Fruit fly (Drosophila melanogaster): ENCODE measurements around the gene rux.
A peak's percentile ranks its signal among the peaks of the same experiment; 100 is the strongest.

Gene rux

DNA sequence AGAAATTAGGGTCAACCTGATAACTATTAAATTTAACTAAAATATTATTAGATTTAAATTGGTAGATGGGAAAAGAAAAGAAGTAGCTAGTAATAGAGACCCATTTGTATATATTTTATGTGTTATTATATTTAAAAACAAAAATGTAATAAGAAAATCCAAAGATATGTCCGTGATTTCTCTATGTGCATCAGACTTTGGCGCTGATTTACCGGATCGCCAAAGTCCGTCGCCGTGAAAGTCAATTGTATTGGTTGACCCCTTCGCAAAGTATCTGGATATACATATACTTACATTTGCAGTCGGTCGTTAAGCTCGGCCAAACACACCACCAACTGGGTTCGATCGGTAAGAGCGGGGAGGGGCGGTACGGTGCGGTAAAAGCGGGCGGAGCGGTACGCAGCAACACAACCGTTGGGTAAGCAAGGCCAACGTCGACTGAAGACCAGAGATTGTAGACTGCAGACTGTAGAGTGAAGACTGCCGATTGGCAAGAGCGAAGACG, 39.5 kb upstream of the rux start (continued):
- TF ChIP-seq D19B (GFP tag; optimal IDR thresholded peaks at IDR 0.05), result no peak
- no peak for TF ChIP-seq D (optimal IDR thresholded peaks at IDR 0.05)
- TF ChIP-seq D (GFP tag; optimal IDR thresholded peaks at IDR 0.05), result peak; percentile 8
- TF ChIP-seq CG6689 (GFP tag; IDR thresholded peaks at IDR 0.05), result 0 out of 2 replicates have a peak, but pooled peaks have one; percentile 11
- TF ChIP-seq CG1792 (GFP tag; optimal IDR thresholded peaks at IDR 0.05), result no peak
- peak; percentile 36 for TF ChIP-seq grau (tag; optimal IDR thresholded peaks at IDR 0.05)
- TF ChIP-seq salm (tag; optimal IDR thresholded peaks at IDR 0.05), result peak; percentile 20
- peak; percentile 36 for TF ChIP-seq CG8924 (tag; optimal IDR thresholded peaks at IDR 0.05)
- no peak for TF ChIP-seq Gsc (GFP tag; IDR thresholded peaks at IDR 0.05)
- peak; percentile 25 for TF ChIP-seq ftz-f1 (GFP tag; optimal IDR thresholded peaks at IDR 0.05)
- TF ChIP-seq CG12104 (GFP tag; optimal IDR thresholded peaks at IDR 0.05), result peak; percentile 5
- TF ChIP-seq CG31441 (GFP tag; IDR thresholded peaks at IDR 0.05), result peak; percentile 68

dm6 chrX:6075586-6075985, 38.0 kb upstream of the rux start:
- no peak for TF ChIP-seq CkIIα-i1 (GFP tag; IDR thresholded peaks at IDR 0.05)
- peak in 1 of 2 experiments; percentile 52 for TF ChIP-seq Pdp1 (GFP tag; optimal IDR thresholded peaks at IDR 0.05)

- TF ChIP-seq Bteb2 (GFP tag; optimal IDR thresholded peaks at IDR 0.05) (no peak), lab (GFP tag; optimal IDR thresholded peaks at IDR 0.05) (peak; percentile 92), CG13287 (GFP tag; IDR thresholded peaks at IDR 0.05; ENCODE audit: partially characterized antibody) (peak; percentile 18; the same call in 1 of the 2 replicates), knrl (GFP tag; IDR thresholded peaks at IDR 0.05; ENCODE audit: partially characterized antibody) (no peak), CG2116 (GFP tag; optimal IDR thresholded peaks at IDR 0.05) (peak; percentile 43), CG18599 (GFP tag; optimal IDR thresholded peaks at IDR 0.05) (peak; percentile 90), CG10147 (GFP tag; optimal IDR thresholded peaks at IDR 0.05) (peak; percentile 83), CG2120 (GFP tag; optimal IDR thresholded peaks at IDR 0.05) (peak; percentile 24), gcm2 (GFP tag; optimal IDR thresholded peaks at IDR 0.05) (no peak), CG11560 (tag; IDR thresholded peaks at IDR 0.05) (peak; percentile 75), phol (tag; optimal IDR thresholded peaks at IDR 0.05) (peak; percentile 94), CG17568 (GFP tag; optimal IDR thresholded peaks at IDR 0.05) (peak; percentile 82), ro (GFP tag; IDR thresholded peaks at IDR 0.05) (peak; percentile 90), slbo (GFP tag; IDR thresholded peaks at IDR 0.05) (peak; percentile 90), bowl (GFP tag; IDR thresholded peaks at IDR 0.05) (peak; percentile 91), Hr39 (optimal IDR thresholded peaks at IDR 0.05) (no peak), gfzf (GFP tag; optimal IDR thresholded peaks at IDR 0.05) (no peak), pfk (GFP tag; optimal IDR thresholded peaks at IDR 0.05) (no peak), CG16779 (GFP tag; IDR thresholded peaks at IDR 0.05) (peak; percentile 47; the same call in 1 of the 2 replicates), sima (GFP tag; optimal IDR thresholded peaks at IDR 0.05) (no peak), CG10462 (GFP tag; optimal IDR thresholded peaks at IDR 0.05) (peak; percentile 83), gsb-n (tag; optimal IDR thresholded peaks at IDR 0.05) (peak; percentile 91), HLH4C (GFP tag; IDR thresholded peaks at IDR 0.05; ENCODE audit: partially characterized antibody) (no peak), dmrt11E (tag; optimal IDR thresholded peaks at IDR 0.05) (peak; percentile 76), CG2199 (GFP tag; IDR thresholded peaks at IDR 0.05) (peak; percentile 96), gcm (GFP tag; optimal IDR thresholded peaks at IDR 0.05) (peak; percentile 84), CG14965 (GFP tag; optimal IDR thresholded peaks at IDR 0.05; ENCODE audit: borderline replicate concordance) (no peak), CG9876 (GFP tag; optimal IDR thresholded peaks at IDR 0.05) (no peak), NFAT (GFP tag; IDR thresholded peaks at IDR 0.05) (peak; percentile 69), CG4820 (GFP tag; optimal IDR thresholded peaks at IDR 0.05) (peak; percentile 93), Sox102F (GFP tag; optimal IDR thresholded peaks at IDR 0.05) (peak; percentile 96), ftz-f1 (GFP tag; optimal IDR thresholded peaks at IDR 0.05) (no peak), sqz (GFP tag; optimal IDR thresholded peaks at IDR 0.05) (peak; percentile 88), CG11723 (GFP tag; optimal IDR thresholded peaks at IDR 0.05) (peak; percentile 85), CHES-1-like (GFP tag; optimal IDR thresholded peaks at IDR 0.05) (no peak)
Observed at dm6 chrX:6074845-6075244, 37.2 kb upstream of the rux start, which contains the start of gene Tsp5D. Tsp5D (minus strand) TSS chrX:6074857.

Measured in whole organism, embryonic.